Fruit fly (Drosophila melanogaster) whole organism, embryonic: ENCODE results near the gene CG8673.
A peak's percentile ranks its signal among the peaks of the same experiment; 100 is the strongest.

ENCODE experiments used
- Ada2b ChIP-seq: fragments of 200-800 bp; sonication (Bioruptor generic); IDR thresholded peaks from 2 replicates; pipeline ENCODE4 v1.3.6; 2022; ENCODE audit warnings: missing biosample characterization, missing genetic modification characterization
- Bdp1 ChIP-seq: fragments of 200-800 bp; sonication (Bioruptor generic); optimal IDR thresholded peaks from 3 replicates; lab custom pipeline; 2016; ENCODE audit warnings: missing biosample characterization, missing genetic modification characterization
- BtbVII ChIP-seq: fragments of 200-800 bp; sonication (Bioruptor generic); optimal IDR thresholded peaks from 3 replicates; lab custom pipeline; 2017; ENCODE audit warnings: missing biosample characterization, mild to moderate bottlenecking, missing genetic modification characterization
- CG10147 ChIP-seq: fragments of 200-800 bp; sonication (Bioruptor generic); optimal IDR thresholded peaks from 2 replicates; lab custom pipeline; 2019; ENCODE audit warnings: missing biosample characterization, mild to moderate bottlenecking, missing genetic modification characterization, moderate library complexity
- CG10209 ChIP-seq: fragments of 200-800 bp; sonication (Bioruptor generic); optimal IDR thresholded peaks from 3 replicates; lab custom pipeline; 2017; ENCODE audit warnings: missing biosample characterization, mild to moderate bottlenecking, missing genetic modification characterization, missing genetic modification reagents
- CG11696 ChIP-seq: fragments of 200-800 bp; sonication (Bioruptor generic); IDR thresholded peaks from 2 replicates; pipeline ENCODE4 v1.3.6; 2022; ENCODE audit warnings: missing biosample characterization, missing genetic modification characterization
- CG14667 ChIP-seq: fragments of 200-800 bp; sonication (Bioruptor generic); IDR thresholded peaks from 2 replicates; pipeline ENCODE4 v1.3.6; 2022; ENCODE audit warnings: missing biosample characterization, missing genetic modification characterization
- CG1603 ChIP-seq: fragments of 200-800 bp; sonication (Bioruptor generic); optimal IDR thresholded peaks from 2 replicates; lab custom pipeline; 2019; ENCODE audit warnings: missing biosample characterization, mild to moderate bottlenecking, missing genetic modification characterization, moderate library complexity
- CG18262 ChIP-seq: fragments of 200-800 bp; optimal IDR thresholded peaks from 3 replicates; lab custom pipeline; 2019; ENCODE audit warnings: missing biosample characterization, mild to moderate bottlenecking, missing genetic modification characterization, moderate library complexity
- CG2120 ChIP-seq: fragments of 200-800 bp; sonication (Bioruptor generic); optimal IDR thresholded peaks from 3 replicates; lab custom pipeline; 2016; ENCODE audit warnings: missing biosample characterization, missing genetic modification characterization
- CG2678 ChIP-seq: fragments of 200-800 bp; sonication (Bioruptor generic); optimal IDR thresholded peaks from 3 replicates; lab custom pipeline; 2019; ENCODE audit warnings: missing biosample characterization, mild to moderate bottlenecking, missing genetic modification characterization, moderate library complexity
- CG2889 ChIP-seq: fragments of 200-800 bp; sonication (Bioruptor generic); IDR thresholded peaks from 3 replicates; pipeline ENCODE4 v1.3.6; 2022; ENCODE audit warnings: missing biosample characterization, missing genetic modification characterization
- CG30403 ChIP-seq: fragments of 200-800 bp; sonication (Bioruptor generic); optimal IDR thresholded peaks from 3 replicates; lab custom pipeline; 2016; ENCODE audit warnings: missing biosample characterization, missing genetic modification characterization
- CG34376 ChIP-seq: fragments of 200-800 bp; sonication (Bioruptor generic); optimal IDR thresholded peaks from 2 replicates; lab custom pipeline; 2018; ENCODE audit warnings: missing biosample characterization, mild to moderate bottlenecking, missing genetic modification characterization
- CG3847 ChIP-seq: fragments of 200-800 bp; sonication (Bioruptor generic); IDR thresholded peaks from 2 replicates; pipeline ENCODE4 v1.3.6; 2022; ENCODE audit warnings: missing biosample characterization, missing genetic modification characterization
- CG6272 ChIP-seq: fragments of 200-800 bp; sonication (Bioruptor generic); IDR thresholded peaks from 2 replicates; pipeline ENCODE4 v1.3.6; 2022; ENCODE audit warnings: missing biosample characterization, missing genetic modification characterization
- CG7372 ChIP-seq: fragments of 200-800 bp; sonication (Bioruptor generic); IDR thresholded peaks from 2 replicates; pipeline ENCODE4 v1.3.6; 2022; ENCODE audit warnings: missing biosample characterization, missing genetic modification characterization
- CG7745 ChIP-seq: fragments of 200-800 bp; sonication (Bioruptor generic); optimal IDR thresholded peaks from 2 replicates; lab custom pipeline; 2018; ENCODE audit warnings: missing biosample characterization, mild to moderate bottlenecking, missing genetic modification characterization, moderate library complexity
- CG9932 ChIP-seq: fragments of 200-800 bp; sonication (Bioruptor generic); IDR thresholded peaks from 2 replicates; pipeline ENCODE4 v1.3.6; 2022; ENCODE audit warnings: missing biosample characterization, missing genetic modification characterization
- Camta ChIP-seq: fragments of 200-800 bp; sonication (Bioruptor generic); optimal IDR thresholded peaks from 2 replicates; lab custom pipeline; 2016; ENCODE audit warnings: missing biosample characterization, missing genetic modification characterization
- CkIIα-i1 ChIP-seq: fragments of 200-800 bp; sonication (Bioruptor generic); IDR thresholded peaks from 2 replicates; pipeline ENCODE4 v1.3.6; 2022; ENCODE audit warnings: missing biosample characterization, missing genetic modification characterization
- Fer2 ChIP-seq: fragments of 200-800 bp; sonication (Bioruptor generic); optimal IDR thresholded peaks from 2 replicates; lab custom pipeline; 2018; ENCODE audit warnings: missing biosample characterization, mild to moderate bottlenecking, missing genetic modification characterization, moderate library complexity
- GATAe ChIP-seq: fragments of 200-800 bp; sonication (Bioruptor generic); conservative IDR thresholded peaks from 2 replicates; pipeline ENCODE4 v1.3.6; 2022; ENCODE audit warnings: missing biosample characterization, missing genetic modification characterization
- Hand ChIP-seq: fragments of 200-800 bp; sonication (Bioruptor generic); optimal IDR thresholded peaks from 2 replicates; lab custom pipeline; 2017; ENCODE audit warnings: mild to moderate bottlenecking, missing biosample characterization, missing genetic modification reagents, missing genetic modification characterization
- Hmx ChIP-seq: fragments of 200-800 bp; sonication (Bioruptor generic); optimal IDR thresholded peaks from 2 replicates; lab custom pipeline; 2016; ENCODE audit warnings: missing biosample characterization, missing genetic modification characterization
- Lim3 ChIP-seq: fragments of 200-800 bp; sonication (Bioruptor generic); IDR thresholded peaks from 2 replicates; pipeline ENCODE4 v1.3.6; 2022; ENCODE audit warnings: missing biosample characterization, missing genetic modification characterization
- Lpt ChIP-seq: fragments of >200 bp; optimal IDR thresholded peaks from 2 replicates; lab custom pipeline; 2018; ENCODE audit warnings: missing biosample characterization, missing genetic modification characterization
- Mes4 ChIP-seq: fragments of 200-800 bp; sonication (Bioruptor generic); optimal IDR thresholded peaks from 2 replicates; lab custom pipeline; 2016; ENCODE audit warnings: missing biosample characterization, missing genetic modification characterization
- Nf-YA ChIP-seq: fragments of 200-800 bp; sonication (Bioruptor generic); IDR thresholded peaks from 2 replicates; pipeline ENCODE4 v1.3.6; 2022; ENCODE audit warnings: missing biosample characterization, missing genetic modification characterization
- Sin3A ChIP-seq: fragments of >200 bp; optimal IDR thresholded peaks from 2 replicates; lab custom pipeline; 2018
- Six4 ChIP-seq: fragments of 200-800 bp; sonication (Bioruptor generic); optimal IDR thresholded peaks from 2 replicates; lab custom pipeline; 2016; ENCODE audit warnings: missing biosample characterization, missing genetic modification characterization
- YL-1 ChIP-seq: fragments of 200-800 bp; sonication (Bioruptor generic); optimal IDR thresholded peaks from 3 replicates; lab custom pipeline; 2017; ENCODE audit warnings: missing biosample characterization, mild to moderate bottlenecking, missing genetic modification characterization
- ab ChIP-seq: fragments of 200-800 bp; sonication (Bioruptor generic); optimal IDR thresholded peaks from 2 replicates; lab custom pipeline; 2016; ENCODE audit warnings: missing biosample characterization, missing genetic modification characterization
- ase ChIP-seq: fragments of 200-800 bp; sonication (Bioruptor generic); IDR thresholded peaks from 3 replicates; pipeline ENCODE4 v1.3.6; 2022; ENCODE audit warnings: missing biosample characterization, missing genetic modification characterization
- cato ChIP-seq: fragments of 200-800 bp; sonication (Bioruptor generic); optimal IDR thresholded peaks from 2 replicates; lab custom pipeline; 2016; ENCODE audit warnings: missing biosample characterization, missing genetic modification characterization, borderline replicate concordance
- chm ChIP-seq: fragments of 200-800 bp; sonication (Bioruptor generic); IDR thresholded peaks from 2 replicates; pipeline ENCODE4 v1.3.6; 2022; ENCODE audit warnings: missing biosample characterization, missing genetic modification characterization
- cwo ChIP-seq: fragments of 200-800 bp; sonication (Bioruptor generic); optimal IDR thresholded peaks from 3 replicates; lab custom pipeline; 2017; ENCODE audit warnings: missing biosample characterization, missing genetic modification characterization, mild to moderate bottlenecking, moderate library complexity, missing genetic modification reagents
- danr ChIP-seq: fragments of 200-800 bp; sonication (Bioruptor generic); IDR thresholded peaks from 2 replicates; pipeline ENCODE4 v1.3.6; 2022; ENCODE audit warnings: missing biosample characterization, missing genetic modification characterization
- fd96Cb ChIP-seq: fragments of 200-800 bp; sonication (Bioruptor generic); optimal IDR thresholded peaks from 2 replicates; lab custom pipeline; 2018; ENCODE audit warnings: missing biosample characterization, mild to moderate bottlenecking, missing genetic modification characterization, moderate library complexity
- fu2 ChIP-seq: fragments of 200-800 bp; sonication (Bioruptor generic); optimal IDR thresholded peaks from 2 replicates; lab custom pipeline; 2016; ENCODE audit warnings: missing biosample characterization, missing genetic modification characterization
- gt ChIP-seq: fragments of 200-800 bp; sonication (Bioruptor generic); IDR thresholded peaks from 2 replicates; pipeline ENCODE4 v1.3.6; 2022; ENCODE audit warnings: missing biosample characterization, missing genetic modification characterization
- inv ChIP-seq: fragments of 200-800 bp; sonication (Bioruptor generic); IDR thresholded peaks from 2 replicates; pipeline ENCODE4 v1.3.6; 2022; ENCODE audit warnings: missing biosample characterization, missing genetic modification characterization; ENCODE audit not compliant: partially characterized antibody
- jigr1 ChIP-seq: fragments of 200-800 bp; sonication (Bioruptor generic); IDR thresholded peaks from 3 replicates; pipeline ENCODE4 v1.3.6; 2022; ENCODE audit warnings: missing biosample characterization, missing genetic modification characterization
- kni ChIP-seq: fragments of 200-800 bp; sonication (Bioruptor generic); optimal IDR thresholded peaks from 3 replicates; lab custom pipeline; 2017; ENCODE audit warnings: mild to moderate bottlenecking, missing biosample characterization, missing genetic modification reagents, missing genetic modification characterization
- lilli ChIP-seq: fragments of 200-800 bp; sonication (Bioruptor generic); optimal IDR thresholded peaks from 3 replicates; lab custom pipeline; 2016; ENCODE audit warnings: missing biosample characterization, missing genetic modification characterization
- ro ChIP-seq: fragments of 200-800 bp; sonication (Bioruptor generic); IDR thresholded peaks from 2 replicates; pipeline ENCODE4 v1.3.6; 2022; ENCODE audit warnings: missing biosample characterization, missing genetic modification characterization
- seq ChIP-seq: fragments of 200-800 bp; sonication (Bioruptor generic); IDR thresholded peaks from 2 replicates; pipeline ENCODE4 v1.3.6; 2022; ENCODE audit warnings: missing biosample characterization, missing genetic modification characterization
- sisA ChIP-seq: fragments of 200-800 bp; sonication (Bioruptor generic); IDR thresholded peaks from 2 replicates; pipeline ENCODE4 v1.3.6; 2022; ENCODE audit warnings: missing biosample characterization, missing genetic modification characterization
- sob ChIP-seq: fragments of 200-800 bp; sonication (Bioruptor generic); IDR thresholded peaks from 2 replicates; pipeline ENCODE4 v1.3.6; 2022; ENCODE audit warnings: missing biosample characterization, missing genetic modification characterization
- sr ChIP-seq: fragments of 200-800 bp; sonication (Bioruptor generic); IDR thresholded peaks from 3 replicates; pipeline ENCODE4 v1.3.6; 2022; ENCODE audit warnings: missing biosample characterization, missing genetic modification characterization
- stwl ChIP-seq: fragments of 200-800 bp; sonication (Bioruptor generic); optimal IDR thresholded peaks from 3 replicates; lab custom pipeline; 2018; ENCODE audit warnings: missing biosample characterization, mild to moderate bottlenecking, missing genetic modification characterization, moderate library complexity
- toy ChIP-seq: fragments of 200-800 bp; sonication (Bioruptor generic); IDR thresholded peaks from 2 replicates; pipeline ENCODE4 v1.3.6; 2022; ENCODE audit warnings: missing biosample characterization, missing genetic modification characterization
- unpg ChIP-seq: fragments of 200-800 bp; sonication (Bioruptor generic); optimal IDR thresholded peaks from 3 replicates; lab custom pipeline; 2018; ENCODE audit warnings: missing biosample characterization, mild to moderate bottlenecking, missing genetic modification characterization, moderate library complexity
- usp ChIP-seq: fragments of >200 bp; optimal IDR thresholded peaks from 2 replicates; lab custom pipeline; 2017; ENCODE audit warnings: missing biosample characterization, missing genetic modification characterization

The CG8673 gene

DNA sequence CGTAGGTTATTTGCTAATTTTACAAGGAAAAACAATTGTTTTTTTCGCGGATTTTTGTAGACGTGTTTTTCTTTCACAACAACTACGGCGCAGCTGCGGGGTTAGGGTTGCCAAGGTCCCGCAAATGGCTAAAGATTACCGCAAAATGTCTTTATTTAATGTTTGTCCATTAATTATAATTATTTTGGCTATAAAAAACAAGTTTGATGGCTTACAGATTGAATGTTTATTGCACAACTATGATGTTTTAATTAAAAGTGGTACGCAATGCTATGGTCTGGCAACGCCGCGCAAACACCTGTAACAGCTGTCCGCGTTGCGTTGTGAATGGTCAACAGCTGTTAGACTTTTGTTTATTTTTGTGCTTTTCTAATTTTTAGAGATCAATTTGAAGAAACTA, 32.6 kb downstream of the CG8673 start (continued):
- TF ChIP-seq fd96Cb (peak; percentile 59), jigr1 (GFP tag; lab: Robert Waterston, UW) (no peak), ab (GFP tag; lab: Kevin White, UChicago) (peak; percentile 50), Hmx (GFP tag; lab: Kevin White, UChicago) (peak; percentile 28), YL-1 (peak; percentile 81), CG7745 (tag; lab: Kevin White, UChicago) (no peak), inv (no peak), CG2678 (tag; lab: Kevin White, UChicago) (peak; percentile 74), ro (GFP tag; lab: Robert Waterston, UW) (no peak), Mes4 (GFP tag; lab: Kevin White, UChicago) (peak; percentile 34), CG10147 (GFP tag; lab: Kevin White, UChicago) (peak; percentile 78), CG9932 (peak; percentile 73), Six4 (peak; percentile 70), usp (GFP tag; lab: Kevin White, UChicago) (no peak), Fer2 (tag; lab: Kevin White, UChicago) (peak; percentile 53), Camta (peak; percentile 50), gt (GFP tag; lab: Robert Waterston, UW) (no peak), Lpt (GFP tag; lab: Kevin White, UChicago) (no peak), cato (GFP tag; lab: Kevin White, UChicago) (no peak), CG7372 (GFP tag; lab: Robert Waterston, UW) (peak; percentile 67), Hand (GFP tag; lab: Kevin White, UChicago) (no peak), lilli (GFP tag; lab: Kevin White, UChicago) (peak; percentile 89), chm (GFP tag; lab: Robert Waterston, UW) (0 out of 2 replicates have a peak, but pooled peaks have one; percentile 18), Ada2b (GFP tag; lab: Robert Waterston, UW) (peak; percentile 51; the same call in 1 of the 2 replicates), sr (no peak), fu2 (GFP tag; lab: Kevin White, UChicago) (peak; percentile 56), Lim3 (GFP tag; lab: Robert Waterston, UW) (no peak), CG3847 (GFP tag; lab: Robert Waterston, UW) (peak; percentile 69), CG11696 (GFP tag; lab: Robert Waterston, UW) (no peak), CG1603 (tag; lab: Kevin White, UChicago) (peak; percentile 74), ase (GFP tag; lab: Robert Waterston, UW) (0 out of 3 replicates have a peak, but pooled peaks have one; percentile 47)

DNA sequence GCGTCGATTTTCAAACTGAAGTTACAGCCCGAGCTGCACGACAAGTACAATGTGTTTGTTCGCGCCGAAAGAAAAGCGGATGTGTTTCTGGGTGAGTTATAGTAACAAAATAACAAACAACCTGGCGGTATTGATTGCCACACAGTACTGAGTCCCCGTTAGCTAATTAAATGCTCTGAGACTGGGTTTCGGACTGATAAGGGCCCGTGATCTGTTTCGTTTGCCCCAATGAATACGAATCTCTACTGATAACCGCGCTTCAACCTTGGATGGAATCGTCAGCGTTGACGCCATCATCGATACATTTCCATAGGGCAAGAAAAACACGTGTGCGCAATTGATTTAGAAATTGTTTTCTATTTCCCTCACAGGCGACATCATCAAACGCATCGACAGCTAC, 33.0 kb downstream of the CG8673 start:
- TF ChIP-seq BtbVII (GFP tag; lab: Kevin White, UChicago) (no peak), danr (GFP tag; lab: Robert Waterston, UW) (no peak), Lim3 (GFP tag; lab: Robert Waterston, UW) (no peak), sob (GFP tag; lab: Robert Waterston, UW) (no peak), CG30403 (GFP tag; lab: Kevin White, UChicago) (no peak), Bdp1 (no peak), CG2889 (GFP tag; lab: Robert Waterston, UW) (no peak), CG10209 (GFP tag; lab: Kevin White, UChicago) (no peak), unpg (no peak), stwl (no peak), Nf-YA (GFP tag; lab: Robert Waterston, UW) (no peak), kni (GFP tag; lab: Kevin White, UChicago) (no peak), CG34376 (peak; percentile 89), CG2120 (no peak), CkIIα-i1 (GFP tag; lab: Robert Waterston, UW) (no peak), toy (GFP tag; lab: Robert Waterston, UW) (no peak), seq (GFP tag; lab: Robert Waterston, UW) (no peak), CG18262 (tag; lab: Kevin White, UChicago) (no peak), Sin3A (lab: Kevin White, UChicago) (no peak), sisA (GFP tag; lab: Robert Waterston, UW) (no peak), CG14667 (GFP tag; lab: Robert Waterston, UW) (no peak), CG6272 (no peak), cwo (GFP tag; lab: Kevin White, UChicago) (peak; percentile 60), GATAe (GFP tag; lab: Robert Waterston, UW) (no peak)
